Worm (Caenorhabditis elegans) whole organism, young adult: Measurements from ENCODE around the gene F45E12.5.

Experiments
- egl-18 ChIP-seq: fragments of 200-800 bp; sonication (Bioruptor generic); IDR thresholded peaks from 2 replicates; pipeline ENCODE4 v1.3.6; 2022; ENCODE audit warnings: missing genetic modification reagents, missing genetic modification characterization, missing compliant biosample characterization
- nhr-27 ChIP-seq: fragments of 200-800 bp; sonication (Bioruptor generic); optimal IDR thresholded peaks from 2 replicates; lab custom pipeline; 2018; ENCODE audit warnings: mild to moderate bottlenecking, missing genetic modification characterization, moderate library complexity, missing compliant biosample characterization

ce11 chrII:7310023-7310422, at the start of gene F45E12.5, which contains the start of gene cnep-1:
- no peak for TF ChIP-seq egl-18 (GFP tag; lab: Robert Waterston, UW)
- no peak for TF ChIP-seq nhr-27 (tag; lab: Kevin White, UChicago)
